Fruit fly (Drosophila melanogaster) whole organism, embryonic: ENCODE data around the gene Tim17b1.
A peak's percentile ranks its signal among the peaks of the same experiment; 100 is the strongest.

Experiments
- ATbp ChIP-seq: fragments of 200-800 bp; sonication (Bioruptor generic); optimal IDR thresholded peaks from 2 replicates; lab custom pipeline; 2017; ENCODE audit warnings: missing biosample characterization, mild to moderate bottlenecking, missing genetic modification characterization, missing genetic modification reagents
- Asciz ChIP-seq: fragments of 200-800 bp; sonication (Bioruptor generic); optimal IDR thresholded peaks from 2 replicates; lab custom pipeline; 2017; ENCODE audit warnings: missing biosample characterization, mild to moderate bottlenecking, missing genetic modification characterization, missing genetic modification reagents
- Atf-2 ChIP-seq: fragments of 200-800 bp; sonication (Bioruptor generic); optimal IDR thresholded peaks from 2 replicates; lab custom pipeline; 2016; ENCODE audit warnings: missing biosample characterization, missing genetic modification characterization
- B-H2 ChIP-seq: fragments of 200-800 bp; sonication (Bioruptor generic); optimal IDR thresholded peaks from 2 replicates; lab custom pipeline; 2018; ENCODE audit warnings: missing biosample characterization, mild to moderate bottlenecking, missing genetic modification characterization
- BtbVII ChIP-seq: fragments of 200-800 bp; sonication (Bioruptor generic); optimal IDR thresholded peaks from 3 replicates; lab custom pipeline; 2017; ENCODE audit warnings: missing biosample characterization, mild to moderate bottlenecking, missing genetic modification characterization
- CG10431 ChIP-seq: fragments of 200-800 bp; sonication (Bioruptor generic); optimal IDR thresholded peaks from 3 replicates; lab custom pipeline; 2018; ENCODE audit warnings: missing biosample characterization, mild to moderate bottlenecking, missing genetic modification characterization
- CG10654 ChIP-seq: fragments of 200-800 bp; sonication (Bioruptor generic); optimal IDR thresholded peaks from 2 replicates; lab custom pipeline; 2016; ENCODE audit warnings: missing biosample characterization, missing genetic modification characterization
- CG12236 ChIP-seq: fragments of 200-800 bp; sonication (Bioruptor generic); optimal IDR thresholded peaks from 2 replicates; lab custom pipeline; 2016; ENCODE audit warnings: missing biosample characterization, missing genetic modification characterization
- CG14050 ChIP-seq: fragments of 200-800 bp; sonication (Bioruptor generic); IDR thresholded peaks from 3 replicates; pipeline ENCODE4 v1.3.6; 2022; ENCODE audit warnings: missing biosample characterization, missing genetic modification characterization
- CG15011 ChIP-seq: fragments of 200-800 bp; sonication (Bioruptor generic); optimal IDR thresholded peaks from 3 replicates; lab custom pipeline; 2018; ENCODE audit warnings: missing biosample characterization, mild to moderate bottlenecking, missing genetic modification characterization
- CG15514 ChIP-seq: fragments of 200-800 bp; sonication (Bioruptor generic); optimal IDR thresholded peaks from 3 replicates; lab custom pipeline; 2017; ENCODE audit warnings: missing biosample characterization, missing genetic modification characterization, mild to moderate bottlenecking, moderate library complexity, missing genetic modification reagents
- CG16813 ChIP-seq: fragments of 200-800 bp; sonication (Bioruptor generic); IDR thresholded peaks from 3 replicates; pipeline ENCODE4 v1.3.6; 2022; ENCODE audit warnings: missing biosample characterization, missing genetic modification characterization; ENCODE audit not compliant: partially characterized antibody
- CG17359 ChIP-seq: fragments of 200-800 bp; sonication (Bioruptor generic); optimal IDR thresholded peaks from 3 replicates; lab custom pipeline; 2018; ENCODE audit warnings: missing biosample characterization, mild to moderate bottlenecking, missing genetic modification characterization, moderate library complexity
- CG17612 ChIP-seq: fragments of 200-800 bp; sonication (Bioruptor generic); IDR thresholded peaks from 2 replicates; pipeline ENCODE4 v1.3.6; 2022; ENCODE audit warnings: missing biosample characterization, missing genetic modification characterization
- CG2120 ChIP-seq: fragments of 200-800 bp; sonication (Bioruptor generic); optimal IDR thresholded peaks from 3 replicates; lab custom pipeline; 2016; ENCODE audit warnings: missing biosample characterization, missing genetic modification characterization
- CG2712 ChIP-seq: fragments of 200-800 bp; optimal IDR thresholded peaks from 3 replicates; lab custom pipeline; 2019; ENCODE audit warnings: missing biosample characterization, mild to moderate bottlenecking, missing genetic modification characterization, moderate library complexity
- CG31388 ChIP-seq: fragments of 200-800 bp; sonication (Bioruptor generic); optimal IDR thresholded peaks from 2 replicates; lab custom pipeline; 2016; ENCODE audit warnings: missing biosample characterization, missing genetic modification characterization
- CG33557 ChIP-seq: fragments of 200-800 bp; sonication (Bioruptor generic); optimal IDR thresholded peaks from 2 replicates; lab custom pipeline; 2019; ENCODE audit warnings: missing biosample characterization, mild to moderate bottlenecking, missing genetic modification characterization, moderate library complexity
- CG43689 ChIP-seq: fragments of 200-800 bp; sonication (Bioruptor generic); IDR thresholded peaks from 2 replicates; pipeline ENCODE4 v1.3.6; 2022; ENCODE audit warnings: missing biosample characterization, missing genetic modification characterization
- CG4404 ChIP-seq: fragments of 200-800 bp; sonication (Bioruptor generic); IDR thresholded peaks from 2 replicates; pipeline ENCODE4 v1.3.6; 2022; ENCODE audit warnings: missing biosample characterization, missing genetic modification characterization
- CG7786 ChIP-seq: fragments of 200-800 bp; sonication (Bioruptor generic); optimal IDR thresholded peaks from 2 replicates; lab custom pipeline; 2016; ENCODE audit warnings: missing biosample characterization, missing genetic modification characterization
- CG8359 ChIP-seq: fragments of 200-800 bp; sonication (Bioruptor generic); optimal IDR thresholded peaks from 2 replicates; lab custom pipeline; 2017; ENCODE audit warnings: missing biosample characterization, mild to moderate bottlenecking, missing genetic modification characterization, borderline replicate concordance
- CG8388 ChIP-seq: fragments of 200-800 bp; sonication (Bioruptor generic); optimal IDR thresholded peaks from 2 replicates; lab custom pipeline; 2019; ENCODE audit warnings: missing biosample characterization, mild to moderate bottlenecking, missing genetic modification characterization, moderate library complexity
- CkIIα-i1 ChIP-seq: fragments of 200-800 bp; sonication (Bioruptor generic); IDR thresholded peaks from 2 replicates; pipeline ENCODE4 v1.3.6; 2022; ENCODE audit warnings: missing biosample characterization, missing genetic modification characterization
- Deaf1 ChIP-seq: fragments of 200-800 bp; optimal IDR thresholded peaks from 3 replicates; lab custom pipeline; 2019; ENCODE audit warnings: missing biosample characterization, mild to moderate bottlenecking, missing genetic modification characterization, moderate library complexity
- Dip3 ChIP-seq: fragments of 200-800 bp; sonication (Bioruptor generic); optimal IDR thresholded peaks from 3 replicates; lab custom pipeline; 2016; ENCODE audit warnings: missing biosample characterization, missing genetic modification characterization
- Dref ChIP-seq: fragments of 200-800 bp; sonication (Bioruptor generic); IDR thresholded peaks from 2 replicates; pipeline ENCODE4 v1.3.6; 2022; ENCODE audit warnings: missing biosample characterization, missing genetic modification characterization
- Fer3 ChIP-seq: fragments of 200-800 bp; sonication (Bioruptor generic); optimal IDR thresholded peaks from 2 replicates; lab custom pipeline; 2018; ENCODE audit warnings: missing biosample characterization, mild to moderate bottlenecking, missing genetic modification characterization, moderate library complexity
- Hr3 ChIP-seq: fragments of 200-800 bp; sonication (Bioruptor generic); optimal IDR thresholded peaks from 3 replicates; lab custom pipeline; 2016; ENCODE audit warnings: missing biosample characterization, missing genetic modification characterization
- MESR4 ChIP-seq: fragments of 200-800 bp; sonication (Bioruptor generic); optimal IDR thresholded peaks from 2 replicates; lab custom pipeline; 2018; ENCODE audit warnings: missing biosample characterization, mild to moderate bottlenecking, missing genetic modification characterization, moderate library complexity
- Mes4 ChIP-seq: fragments of 200-800 bp; sonication (Bioruptor generic); optimal IDR thresholded peaks from 2 replicates; lab custom pipeline; 2016; ENCODE audit warnings: missing biosample characterization, missing genetic modification characterization
- NC2β ChIP-seq: fragments of 200-800 bp; sonication (Bioruptor generic); optimal IDR thresholded peaks from 2 replicates; lab custom pipeline; 2016; ENCODE audit warnings: missing biosample characterization, missing genetic modification characterization
- Scr ChIP-seq: fragments of 200-800 bp; sonication (Bioruptor generic); IDR thresholded peaks from 2 replicates; pipeline ENCODE4 v1.3.6; 2022; ENCODE audit warnings: missing biosample characterization, missing genetic modification characterization; ENCODE audit not compliant: partially characterized antibody
- Ssrp ChIP-seq: fragments of 200-800 bp; sonication (Bioruptor generic); optimal IDR thresholded peaks from 2 replicates; lab custom pipeline; 2018; ENCODE audit warnings: missing biosample characterization, mild to moderate bottlenecking, missing genetic modification characterization, moderate library complexity
- aop ChIP-seq: fragments of 200-800 bp; sonication (Bioruptor generic); IDR thresholded peaks from 2 replicates; pipeline ENCODE4 v1.3.6; 2022; ENCODE audit warnings: missing biosample characterization, missing genetic modification characterization
- az2 ChIP-seq: fragments of 200-800 bp; sonication (Bioruptor generic); optimal IDR thresholded peaks from 3 replicates; lab custom pipeline; 2016; ENCODE audit warnings: missing biosample characterization, missing genetic modification characterization
- btn ChIP-seq: fragments of 200-800 bp; sonication (Bioruptor generic); optimal IDR thresholded peaks from 2 replicates; lab custom pipeline; 2016; ENCODE audit warnings: missing biosample characterization, missing genetic modification characterization
- cato ChIP-seq: fragments of 200-800 bp; sonication (Bioruptor generic); optimal IDR thresholded peaks from 2 replicates; lab custom pipeline; 2016; ENCODE audit warnings: missing biosample characterization, missing genetic modification characterization, borderline replicate concordance
- caup ChIP-seq: fragments of 200-800 bp; sonication (Bioruptor generic); optimal IDR thresholded peaks from 3 replicates; lab custom pipeline; 2017; ENCODE audit warnings: missing biosample characterization, mild to moderate bottlenecking, missing genetic modification characterization, moderate library complexity; ENCODE audit not compliant: severe bottlenecking
- cg ChIP-seq: fragments of 200-800 bp; sonication (Bioruptor generic); optimal IDR thresholded peaks from 3 replicates; lab custom pipeline; 2019; ENCODE audit warnings: missing biosample characterization, mild to moderate bottlenecking, missing genetic modification characterization, moderate library complexity
- crc ChIP-seq: fragments of 200-800 bp; sonication (Bioruptor generic); optimal IDR thresholded peaks from 2 replicates; lab custom pipeline; 2016; ENCODE audit warnings: missing biosample characterization, missing genetic modification characterization
- dan ChIP-seq: fragments of 200-800 bp; sonication (Bioruptor generic); IDR thresholded peaks from 2 replicates; pipeline ENCODE4 v1.3.6; 2022; ENCODE audit warnings: missing biosample characterization, missing genetic modification characterization
- gcm2 ChIP-seq: fragments of 200-800 bp; sonication (Bioruptor generic); optimal IDR thresholded peaks from 2 replicates; lab custom pipeline; 2016; ENCODE audit warnings: missing biosample characterization, missing genetic modification characterization
- gem ChIP-seq: fragments of 200-800 bp; sonication (Bioruptor generic); optimal IDR thresholded peaks from 2 replicates; lab custom pipeline; 2019; ENCODE audit warnings: missing biosample characterization, mild to moderate bottlenecking, missing genetic modification characterization, moderate library complexity
- oc ChIP-seq: fragments of 200-800 bp; sonication (Bioruptor generic); optimal IDR thresholded peaks from 2 replicates; lab custom pipeline; 2018; ENCODE audit warnings: missing biosample characterization, mild to moderate bottlenecking, missing genetic modification characterization, moderate library complexity
- sc ChIP-seq, 3 experiments: fragments of >200 bp in 2 of 3; fragments of 200-800 bp in 1 of 3; sonication (Bioruptor generic) in 1 of 3; optimal IDR thresholded peaks; 2 replicates in 2 of 3; 3 replicates in 1 of 3; lab custom pipeline; 2017; ENCODE audit warnings: mild to moderate bottlenecking in 1 of 3, missing biosample characterization in 1 of 3, missing genetic modification characterization in 1 of 3, missing genetic modification reagents in 1 of 3
- sisA ChIP-seq: fragments of 200-800 bp; sonication (Bioruptor generic); IDR thresholded peaks from 2 replicates; pipeline ENCODE4 v1.3.6; 2022; ENCODE audit warnings: missing biosample characterization, missing genetic modification characterization
- tll ChIP-seq, 2 experiments: fragments of 200-800 bp in 1 of 2; fragments of >200 bp in 1 of 2; sonication (Bioruptor generic) in 1 of 2; optimal IDR thresholded peaks; 2 replicates each; lab custom pipeline; 2017 to 2019; ENCODE audit warnings: missing biosample characterization in 2 of 2, missing genetic modification characterization in 2 of 2, mild to moderate bottlenecking in 1 of 2, moderate library complexity in 1 of 2
- vnd ChIP-seq: fragments of 200-800 bp; sonication (Bioruptor generic); IDR thresholded peaks from 3 replicates; pipeline ENCODE4 v1.3.6; 2022; ENCODE audit warnings: missing biosample characterization, missing genetic modification characterization; ENCODE audit not compliant: partially characterized antibody

Tim17b1 gene

dm6 chr3R:5251243-5251865, 48.6 kb upstream of the Tim17b1 start, which contains the start of gene CtsF (continued):
- peak; percentile 98 for TF ChIP-seq Scr (GFP tag; lab: Robert Waterston, UW)
- peak; percentile 15 for TF ChIP-seq caup (GFP tag; lab: Kevin White, UChicago)
- no peak for TF ChIP-seq gcm2
- no peak for TF ChIP-seq CG12236 (GFP tag; lab: Kevin White, UChicago)
- TF ChIP-seq az2 (GFP tag; lab: Kevin White, UChicago): no peak
- TF ChIP-seq CG15514 (GFP tag; lab: Kevin White, UChicago): peak; percentile 89
- peak; percentile 11 for TF ChIP-seq Mes4 (GFP tag; lab: Kevin White, UChicago)
- TF ChIP-seq cato: no peak
- TF ChIP-seq B-H2 (GFP tag; lab: Kevin White, UChicago): no peak
- TF ChIP-seq cg (GFP tag; lab: Kevin White, UChicago): peak; percentile 98
- TF ChIP-seq CG4404 (GFP tag; lab: Robert Waterston, UW): no peak
- TF ChIP-seq Hr3 (GFP tag; lab: Kevin White, UChicago): no peak
- TF ChIP-seq vnd: peak; percentile 99
- TF ChIP-seq tll (GFP tag; optimal IDR thresholded peaks at IDR 0.05; lab: Kevin White, UChicago): no peak
- TF ChIP-seq dan (GFP tag; lab: Robert Waterston, UW): no peak
- TF ChIP-seq CG2712 (tag; lab: Kevin White, UChicago): peak; percentile 38
- no peak for TF ChIP-seq CG8388 (GFP tag; lab: Kevin White, UChicago)
- TF ChIP-seq oc (tag; lab: Kevin White, UChicago): no peak
- no peak for TF ChIP-seq Dip3
- peak; percentile 16 for TF ChIP-seq Deaf1
- no peak for TF ChIP-seq CG17359 (tag; lab: Kevin White, UChicago)
- peak; percentile 15 for TF ChIP-seq CG2120 (GFP tag; lab: Kevin White, UChicago)
- no peak for TF ChIP-seq crc (GFP tag; lab: Kevin White, UChicago)
- no peak for TF ChIP-seq btn
- no peak for TF ChIP-seq CG10431 (GFP tag; lab: Kevin White, UChicago)
- no peak for TF ChIP-seq gem
- TF ChIP-seq CG16813: peak; percentile 99
- no peak for TF ChIP-seq CG8359 (GFP tag; lab: Kevin White, UChicago)
- no peak for TF ChIP-seq aop (GFP tag; lab: Robert Waterston, UW)
- peak; percentile 90 for TF ChIP-seq MESR4 (GFP tag; lab: Kevin White, UChicago)
- no peak for TF ChIP-seq CG14050
- TF ChIP-seq CG7786 (GFP tag; lab: Kevin White, UChicago): no peak
- TF ChIP-seq Fer3 (tag; lab: Kevin White, UChicago): no peak
- no peak for TF ChIP-seq CG17612 (GFP tag; lab: Robert Waterston, UW)
- TF ChIP-seq CG31388: no peak
- TF ChIP-seq NC2β: no peak
- TF ChIP-seq CG10654 (GFP tag; lab: Kevin White, UChicago): no peak
- TF ChIP-seq CG15011: no peak
- TF ChIP-seq Atf-2 (GFP tag; lab: Kevin White, UChicago): no peak
- no peak for TF ChIP-seq sc (optimal IDR thresholded peaks at IDR 0.05; lab: Kevin White, UChicago)
- no peak for TF ChIP-seq sc (GFP tag; optimal IDR thresholded peaks at IDR 0.05; lab: Kevin White, UChicago)
- peak; percentile 100 for TF ChIP-seq Dref (GFP tag; lab: Robert Waterston, UW)
- no peak for TF ChIP-seq CG33557 (GFP tag; lab: Kevin White, UChicago)
- TF ChIP-seq ATbp (GFP tag; lab: Kevin White, UChicago): no peak
- no peak for TF ChIP-seq CkIIα-i1
- no peak for TF ChIP-seq sisA (GFP tag; lab: Robert Waterston, UW)
- TF ChIP-seq Asciz (GFP tag; lab: Kevin White, UChicago): no peak
- TF ChIP-seq Ssrp (tag; lab: Kevin White, UChicago): no peak
- no peak for TF ChIP-seq CG43689 (GFP tag; lab: Robert Waterston, UW)
- TF ChIP-seq BtbVII (GFP tag; lab: Kevin White, UChicago): no peak
